Worm (Caenorhabditis elegans) whole organism, young adult: Measurements from ENCODE around the gene sri-30.

Source experiments
- B0019.2 ChIP-seq: fragments of 200-800 bp; sonication (Bioruptor generic); conservative IDR thresholded peaks from 2 replicates; pipeline ENCODE4 v1.3.6; 2022; ENCODE audit warnings: missing genetic modification reagents, missing genetic modification characterization, missing compliant biosample characterization
- C06A6.2 ChIP-seq: fragments of 200-800 bp; sonication (Bioruptor generic); conservative IDR thresholded peaks from 2 replicates; pipeline ENCODE4 v1.3.6; 2022; ENCODE audit warnings: missing genetic modification characterization, missing compliant biosample characterization
- C17E4.6 ChIP-seq: fragments of 200-800 bp; sonication (Bioruptor generic); IDR thresholded peaks from 2 replicates; pipeline ENCODE4 v1.3.6; 2022; ENCODE audit warnings: missing genetic modification reagents, missing genetic modification characterization, missing compliant biosample characterization
- F10E7.11 ChIP-seq: sonication (generic microtip); optimal IDR thresholded peaks from 2 replicates; lab custom pipeline; 2017; ENCODE audit warnings: mild to moderate bottlenecking, missing genetic modification characterization, moderate library complexity, missing compliant biosample characterization
- F22D6.2 ChIP-seq: sonication (generic microtip); optimal IDR thresholded peaks from 2 replicates; lab custom pipeline; 2016; ENCODE audit warnings: mild to moderate bottlenecking, missing genetic modification characterization, missing compliant biosample characterization
- F37B4.10 ChIP-seq: fragments of 200-800 bp; sonication (Bioruptor generic); IDR thresholded peaks from 2 replicates; pipeline ENCODE4 v1.3.6; 2022; ENCODE audit warnings: missing genetic modification characterization, missing compliant biosample characterization
- F57A8.1 ChIP-seq: fragments of 200-800 bp; sonication (Bioruptor generic); optimal IDR thresholded peaks from 2 replicates; lab custom pipeline; 2018; ENCODE audit warnings: mild to moderate bottlenecking, missing genetic modification characterization, moderate library complexity, missing compliant biosample characterization
- Y53G8AR.9 ChIP-seq: fragments of 200-800 bp; sonication (Bioruptor generic); conservative IDR thresholded peaks from 2 replicates; pipeline ENCODE4 v1.3.6; 2022; ENCODE audit warnings: missing genetic modification reagents, missing genetic modification characterization, missing compliant biosample characterization
- akir-1 ChIP-seq: fragments of 200-800 bp; sonication (Bioruptor generic); optimal IDR thresholded peaks from 2 replicates; lab custom pipeline; 2018; ENCODE audit warnings: mild to moderate bottlenecking, missing genetic modification characterization, moderate library complexity, missing compliant biosample characterization
- attf-3 ChIP-seq: fragments of 200-800 bp; sonication (Bioruptor generic); conservative IDR thresholded peaks from 2 replicates; pipeline ENCODE4 v1.3.6; 2022; ENCODE audit warnings: missing genetic modification reagents, missing genetic modification characterization, missing compliant biosample characterization
- cebp-1 ChIP-seq, 2 experiments: fragments of 200-800 bp in 1 of 2; sonication (Bioruptor generic) in 1 of 2; sonication (generic microtip) in 1 of 2; IDR thresholded peaks in 1 of 2; optimal IDR thresholded peaks in 1 of 2; 2 replicates each; pipeline versions ENCODE4 v1.3.6 to Lab custom; 2017 to 2022; ENCODE audit warnings: missing compliant biosample characterization in 2 of 2, missing genetic modification characterization in 2 of 2, mild to moderate bottlenecking in 1 of 2, missing genetic modification reagents in 1 of 2, moderate library complexity in 1 of 2
- ceh-40 ChIP-seq: fragments of 200-800 bp; sonication (Bioruptor generic); IDR thresholded peaks from 2 replicates; pipeline ENCODE4 v1.3.6; 2022; ENCODE audit warnings: missing genetic modification characterization, missing compliant biosample characterization
- ceh-91 ChIP-seq: fragments of 200-800 bp; sonication (Bioruptor generic); IDR thresholded peaks from 2 replicates; pipeline ENCODE4 v1.3.6; 2022; ENCODE audit warnings: missing genetic modification reagents, missing genetic modification characterization, missing compliant biosample characterization
- chd-7 ChIP-seq: sonication (generic microtip); optimal IDR thresholded peaks from 2 replicates; lab custom pipeline; 2016; ENCODE audit warnings: mild to moderate bottlenecking, missing genetic modification characterization, moderate library complexity, missing compliant biosample characterization
- ets-4 ChIP-seq: fragments of 200-800 bp; sonication (Bioruptor generic); optimal IDR thresholded peaks from 2 replicates; lab custom pipeline; 2018; ENCODE audit warnings: mild to moderate bottlenecking, missing genetic modification characterization, missing compliant biosample characterization
- fkh-3 ChIP-seq: sonication (generic microtip); optimal IDR thresholded peaks from 2 replicates; lab custom pipeline; 2016; ENCODE audit warnings: mild to moderate bottlenecking, missing genetic modification characterization, missing compliant biosample characterization
- him-1 ChIP-seq: sonication (generic microtip); optimal IDR thresholded peaks from 2 replicates; lab custom pipeline; 2016; ENCODE audit warnings: missing genotype, missing genetic modification reagents, missing genetic modification characterization, missing compliant biosample characterization
- hmg-1.2 ChIP-seq: fragments of 200-800 bp; sonication (Bioruptor generic); IDR thresholded peaks from 2 replicates; pipeline ENCODE4 v1.3.6; 2022; ENCODE audit warnings: missing genetic modification reagents, missing genetic modification characterization, missing compliant biosample characterization
- hrde-1 ChIP-seq: sonication (generic microtip); optimal IDR thresholded peaks from 2 replicates; lab custom pipeline; 2016; ENCODE audit warnings: missing genetic modification characterization, mild to moderate bottlenecking, missing compliant biosample characterization, moderate library complexity, missing genotype, missing genetic modification reagents, borderline replicate concordance
- hsf-1 ChIP-seq: fragments of 200-800 bp; sonication (Bioruptor generic); IDR thresholded peaks from 2 replicates; pipeline ENCODE4 v1.3.6; 2022; ENCODE audit warnings: missing genetic modification reagents, missing genetic modification characterization, missing compliant biosample characterization
- let-607 ChIP-seq, 2 experiments: fragments of 200-800 bp in 1 of 2; sonication (Bioruptor generic) in 1 of 2; sonication (generic microtip) in 1 of 2; optimal IDR thresholded peaks; 2 replicates each; lab custom pipeline; 2016 to 2018; ENCODE audit warnings: mild to moderate bottlenecking in 2 of 2, missing compliant biosample characterization in 2 of 2, missing genetic modification characterization in 2 of 2, moderate library complexity in 2 of 2, missing genotype in 1 of 2
- lin-35 ChIP-seq, 3 experiments: fragments of 150-350 bp in 2 of 3; sonication (generic microtip) in 1 of 3; optimal IDR thresholded peaks; 2 replicates each; lab custom pipeline; 2014 to 2018; ENCODE audit warnings: missing biosample characterization in 3 of 3, missing genetic modification characterization in 3 of 3, missing genetic modification reagents in 3 of 3
- lin-54 ChIP-seq: fragments of 200-800 bp; sonication (Bioruptor generic); optimal IDR thresholded peaks from 2 replicates; lab custom pipeline; 2018; ENCODE audit warnings: mild to moderate bottlenecking, missing genetic modification characterization, missing compliant biosample characterization
- lir-1 ChIP-seq: fragments of 200-800 bp; sonication (Bioruptor generic); conservative IDR thresholded peaks from 2 replicates; pipeline ENCODE4 v1.3.6; 2022; ENCODE audit warnings: missing genetic modification reagents, missing genetic modification characterization, missing compliant biosample characterization
- lsy-27 ChIP-seq: sonication (generic microtip); optimal IDR thresholded peaks from 2 replicates; lab custom pipeline; 2017; ENCODE audit warnings: missing genetic modification characterization, mild to moderate bottlenecking, missing compliant biosample characterization, antibody characterized with exemption, missing genotype, borderline replicate concordance; ENCODE audit not compliant: insufficient read depth
- mel-28 ChIP-seq: sonication (generic microtip); optimal IDR thresholded peaks from 2 replicates; lab custom pipeline; 2016; ENCODE audit warnings: borderline replicate concordance, mild to moderate bottlenecking, missing genetic modification characterization, missing compliant biosample characterization
- mxl-1 ChIP-seq: sonication (generic microtip); optimal IDR thresholded peaks from 2 replicates; lab custom pipeline; 2016; ENCODE audit warnings: missing genetic modification characterization, missing compliant biosample characterization
- nhr-120 ChIP-seq: fragments of 200-800 bp; sonication (Bioruptor generic); IDR thresholded peaks from 2 replicates; pipeline ENCODE4 v1.3.6; 2022; ENCODE audit warnings: missing genetic modification characterization, missing compliant biosample characterization
- pha-4 ChIP-seq: fragments of 150-350 bp; sonication (generic microtip); optimal IDR thresholded peaks from 2 replicates; lab custom pipeline; 2014; ENCODE audit warnings: missing biosample characterization, missing genetic modification reagents, missing genetic modification characterization
- sea-2 ChIP-seq: fragments of 200-800 bp; sonication (Bioruptor generic); IDR thresholded peaks from 2 replicates; pipeline ENCODE4 v1.3.6; 2022; ENCODE audit warnings: missing genetic modification characterization, missing compliant biosample characterization
- snpc-1.1 ChIP-seq: sonication (generic microtip); optimal IDR thresholded peaks from 2 replicates; lab custom pipeline; 2017; ENCODE audit warnings: missing genetic modification characterization, mild to moderate bottlenecking, missing compliant biosample characterization, antibody characterized with exemption, moderate library complexity, missing genotype, missing genetic modification reagents; ENCODE audit not compliant: insufficient read depth
- ztf-18 ChIP-seq: sonication (generic microtip); optimal IDR thresholded peaks from 2 replicates; lab custom pipeline; 2016; ENCODE audit warnings: missing genotype, mild to moderate bottlenecking, missing genetic modification characterization, missing compliant biosample characterization
- ztf-3 ChIP-seq: fragments of 200-800 bp; sonication (Bioruptor generic); optimal IDR thresholded peaks from 2 replicates; lab custom pipeline; 2018; ENCODE audit warnings: mild to moderate bottlenecking, missing genetic modification characterization, missing compliant biosample characterization
- ztf-6 ChIP-seq: fragments of 200-800 bp; sonication (Bioruptor generic); IDR thresholded peaks from 2 replicates; pipeline ENCODE4 v1.3.6; 2022; ENCODE audit warnings: missing genetic modification reagents, missing genetic modification characterization, missing compliant biosample characterization

Gene sri-30

DNA sequence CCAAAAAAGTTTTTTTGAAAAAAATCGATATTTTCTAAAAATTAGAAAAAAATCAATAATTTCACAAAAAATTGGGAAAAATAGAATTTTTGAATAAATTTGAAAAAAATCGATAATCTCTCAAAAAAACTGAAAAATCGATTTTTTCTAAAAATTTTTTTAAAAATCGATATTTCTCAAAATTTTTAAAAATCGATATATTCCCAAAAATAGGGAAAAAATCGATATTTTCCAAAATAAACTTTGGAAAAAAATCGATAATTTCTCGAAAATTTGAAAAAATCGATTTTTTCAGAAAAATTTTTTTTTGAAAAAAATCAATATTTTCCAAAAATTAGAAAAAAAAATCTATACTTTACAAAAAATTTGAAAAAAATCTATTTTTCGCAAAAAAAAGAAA is 18.7 kb downstream of the sri-30 start:
- TF ChIP-seq F37B4.10 (GFP tag; lab: Robert Waterston, UW) (no peak), C06A6.2 (GFP tag; lab: Robert Waterston, UW) (no peak), snpc-1.1 (tag; lab: Kevin White, UChicago) (no peak), hsf-1 (GFP tag; lab: Robert Waterston, UW) (no peak), ztf-18 (tag; lab: Kevin White, UChicago) (no peak), mel-28 (tag; lab: Kevin White, UChicago) (no peak), cebp-1 (GFP tag; IDR thresholded peaks at IDR 0.05; lab: Robert Waterston, UW) (no peak), cebp-1 (tag; optimal IDR thresholded peaks at IDR 0.05; lab: Kevin White, UChicago) (no peak), F22D6.2 (tag; lab: Kevin White, UChicago) (no peak), ceh-91 (no peak), let-607 (tag; optimal IDR thresholded peaks at IDR 0.05; lab: Kevin White, UChicago) (no peak), akir-1 (GFP tag; lab: Kevin White, UChicago) (no peak), ztf-3 (GFP tag; lab: Kevin White, UChicago) (no peak), chd-7 (tag; lab: Kevin White, UChicago) (no peak), ztf-6 (GFP tag; lab: Robert Waterston, UW) (no peak), him-1 (no peak), nhr-120 (GFP tag; lab: Robert Waterston, UW) (no peak), F10E7.11 (tag; lab: Kevin White, UChicago) (no peak), C17E4.6 (GFP tag; lab: Robert Waterston, UW) (no peak)

DNA sequence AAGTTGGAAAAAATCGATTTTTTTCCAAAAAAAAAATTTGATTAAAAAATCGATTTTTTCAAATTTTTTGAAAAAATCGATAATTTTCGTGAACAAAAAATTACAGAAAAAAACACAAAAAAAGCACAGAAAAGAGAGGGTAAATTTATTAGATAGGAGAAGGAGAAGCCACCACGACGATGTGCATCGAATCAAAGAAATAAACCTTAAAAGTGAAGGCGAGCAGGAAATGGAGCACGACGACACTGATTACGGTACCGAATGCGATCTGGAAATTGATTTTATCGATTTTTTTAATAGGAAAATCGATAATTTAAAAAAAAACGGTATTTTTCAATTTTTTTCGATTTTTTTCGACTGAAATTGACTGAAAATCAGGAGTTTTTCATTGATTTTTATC is 19.1 kb downstream of the sri-30 start:
- TF ChIP-seq Y53G8AR.9 (GFP tag; lab: Robert Waterston, UW) = no peak
- no peak for TF ChIP-seq attf-3 (GFP tag; lab: Robert Waterston, UW)
- TF ChIP-seq sea-2 (GFP tag; lab: Robert Waterston, UW) = no peak
- TF ChIP-seq pha-4 (tag; lab: Kevin White, UChicago) = no peak
- TF ChIP-seq fkh-3 (tag; lab: Kevin White, UChicago) = no peak
- TF ChIP-seq lir-1 (GFP tag; lab: Robert Waterston, UW) = no peak
- no peak for TF ChIP-seq C06A6.2 (GFP tag; lab: Robert Waterston, UW)
- TF ChIP-seq hmg-1.2 (GFP tag; lab: Robert Waterston, UW) = no peak
- no peak for TF ChIP-seq hrde-1 (tag; lab: Kevin White, UChicago)
- no peak for TF ChIP-seq ets-4 (GFP tag; lab: Kevin White, UChicago)
- TF ChIP-seq lsy-27 (tag; lab: Kevin White, UChicago) = no peak
- TF ChIP-seq B0019.2 = no peak

DNA sequence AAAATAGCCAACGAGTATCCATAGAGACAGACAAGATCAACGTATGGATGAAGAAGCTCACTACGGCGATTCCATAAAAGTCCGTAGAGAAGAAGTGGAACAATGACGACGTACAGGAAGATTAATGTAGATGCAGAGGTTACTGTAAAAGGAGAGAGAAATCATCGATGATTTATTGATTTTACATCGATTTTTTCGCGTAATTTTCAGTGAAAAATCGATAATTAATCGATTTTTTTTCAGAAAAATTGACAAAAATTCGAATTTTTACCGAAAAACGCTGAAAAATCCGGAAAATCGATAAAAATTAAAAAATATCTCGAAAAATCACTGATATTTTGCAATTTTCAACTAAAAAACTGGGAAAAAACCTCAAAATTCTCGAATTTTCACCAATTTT is 20.4 kb downstream of the sri-30 start:
- TF ChIP-seq ceh-40 (no peak), lin-35 (GFP tag; optimal IDR thresholded peaks at IDR 0.05; lab: Kevin White, UChicago) (no peak), ets-4 (GFP tag; lab: Kevin White, UChicago) (no peak), F57A8.1 (GFP tag; lab: Kevin White, UChicago) (no peak), lsy-27 (tag; lab: Kevin White, UChicago) (no peak), B0019.2 (no peak), lin-54 (GFP tag; lab: Kevin White, UChicago) (no peak), mxl-1 (tag; lab: Kevin White, UChicago) (no peak)
